Fruit fly (Drosophila melanogaster): Measurements from ENCODE around the gene gry.

Gene gry

dm6 chr3L:3177872-3178271, 21.0 kb upstream of the gry start:
- no peak for TF ChIP-seq usp (GFP tag; optimal IDR thresholded peaks at IDR 0.05)
- no peak for TF ChIP-seq CG8478 (optimal IDR thresholded peaks at IDR 0.05)
- TF ChIP-seq Dll (optimal IDR thresholded peaks at IDR 0.05), result no peak
- no peak for TF ChIP-seq EcR (GFP tag; optimal IDR thresholded peaks at IDR 0.05)
- TF ChIP-seq psq (optimal IDR thresholded peaks at IDR 0.05), result no peak
- no peak for TF ChIP-seq pan (optimal IDR thresholded peaks at IDR 0.05)

- TF ChIP-seq CG8478 (optimal IDR thresholded peaks at IDR 0.05), result no peak
- TF ChIP-seq pan (optimal IDR thresholded peaks at IDR 0.05), result no peak
- no peak for TF ChIP-seq usp (GFP tag; optimal IDR thresholded peaks at IDR 0.05)
- no peak for TF ChIP-seq psq (optimal IDR thresholded peaks at IDR 0.05)
- no peak for TF ChIP-seq EcR (GFP tag; optimal IDR thresholded peaks at IDR 0.05)
- no peak for TF ChIP-seq Dll (optimal IDR thresholded peaks at IDR 0.05)
Measured at dm6 chr3L:3178530-3179096, 20.3 kb upstream of the gry start, which contains the start of the genes MnM and Girdin. TSS of gene MnM (minus strand) at chr3L:3178580. TSS of gene Girdin (plus strand) at chr3L:3178930.

- TF ChIP-seq psq (optimal IDR thresholded peaks at IDR 0.05) (no peak), EcR (GFP tag; optimal IDR thresholded peaks at IDR 0.05) (peak in 1 of 2 experiments; percentile 79), CG8478 (optimal IDR thresholded peaks at IDR 0.05) (no peak), Dll (optimal IDR thresholded peaks at IDR 0.05) (no peak), usp (GFP tag; optimal IDR thresholded peaks at IDR 0.05) (no peak), pan (optimal IDR thresholded peaks at IDR 0.05) (no peak)
Measured at dm6 chr3L:3179474-3179873, 19.4 kb upstream of the gry start.

- TF ChIP-seq psq (optimal IDR thresholded peaks at IDR 0.05), result no peak
- TF ChIP-seq Dll (optimal IDR thresholded peaks at IDR 0.05), result no peak
Measured at dm6 chr3L:3184104-3184503, 14.8 kb upstream of the gry start, which contains the start of gene CG42494. TSS of gene CG42494 (plus strand) at chr3L:3184404.

dm6 chr3L:3186364-3186763, 12.5 kb upstream of the gry start, which contains the start of gene CG32284:
TSS of gene CG32284 (plus strand) at chr3L:3186664.
- TF ChIP-seq Dll (optimal IDR thresholded peaks at IDR 0.05), result no peak
- no peak for TF ChIP-seq usp (GFP tag; optimal IDR thresholded peaks at IDR 0.05)
- TF ChIP-seq CG8478 (optimal IDR thresholded peaks at IDR 0.05), result no peak
- no peak for TF ChIP-seq EcR (GFP tag; optimal IDR thresholded peaks at IDR 0.05)
- TF ChIP-seq pan (optimal IDR thresholded peaks at IDR 0.05), result no peak
- TF ChIP-seq psq (optimal IDR thresholded peaks at IDR 0.05), result no peak

- no peak for TF ChIP-seq Dll (optimal IDR thresholded peaks at IDR 0.05)
- TF ChIP-seq psq (optimal IDR thresholded peaks at IDR 0.05), result no peak
Measured at dm6 chr3L:3187263-3187662, 11.6 kb upstream of the gry start, which contains the start of gene CG14957. TSS of gene CG14957 (plus strand) at chr3L:3187563.

dm6 chr3L:3189647-3190046, 9.2 kb upstream of the gry start, which contains the start of the genes CG42525 and CG14958:
TSS of gene CG42525 (minus strand) at chr3L:3189747.
TSS of gene CG14958 (plus strand) at chr3L:3189978.
- TF ChIP-seq CG8478 (optimal IDR thresholded peaks at IDR 0.05), result no peak

dm6 chr3L:3192333-3192894, 6.5 kb upstream of the gry start, which contains the start of gene CG14965:
TSS of gene CG14965 (minus strand) at chr3L:3192491.
- TF ChIP-seq psq (optimal IDR thresholded peaks at IDR 0.05) (no peak), usp (GFP tag; optimal IDR thresholded peaks at IDR 0.05) (no peak), EcR (GFP tag; optimal IDR thresholded peaks at IDR 0.05) (no peak), pan (optimal IDR thresholded peaks at IDR 0.05) (no peak), Dll (optimal IDR thresholded peaks at IDR 0.05) (no peak), CG8478 (optimal IDR thresholded peaks at IDR 0.05) (no peak)

dm6 chr3L:3192912-3193311, 6.0 kb upstream of the gry start, which contains the start of gene Hsp83:
TSS of gene Hsp83 (plus strand) at chr3L:3192969.
- no peak for TF ChIP-seq pan (optimal IDR thresholded peaks at IDR 0.05)
- TF ChIP-seq psq (optimal IDR thresholded peaks at IDR 0.05), result no peak
- TF ChIP-seq Dll (optimal IDR thresholded peaks at IDR 0.05), result no peak
- TF ChIP-seq EcR (GFP tag; optimal IDR thresholded peaks at IDR 0.05), result no peak
- TF ChIP-seq CG8478 (optimal IDR thresholded peaks at IDR 0.05), result no peak
- no peak for TF ChIP-seq usp (GFP tag; optimal IDR thresholded peaks at IDR 0.05)

dm6 chr3L:3194059-3194458, 4.8 kb upstream of the gry start:
- TF ChIP-seq usp (GFP tag; optimal IDR thresholded peaks at IDR 0.05), result no peak
- no peak for TF ChIP-seq psq (optimal IDR thresholded peaks at IDR 0.05)
- no peak for TF ChIP-seq Dll (optimal IDR thresholded peaks at IDR 0.05)
- TF ChIP-seq pan (optimal IDR thresholded peaks at IDR 0.05), result no peak
- TF ChIP-seq CG8478 (optimal IDR thresholded peaks at IDR 0.05), result no peak
- TF ChIP-seq EcR (GFP tag; optimal IDR thresholded peaks at IDR 0.05), result no peak

- no peak for TF ChIP-seq pan (optimal IDR thresholded peaks at IDR 0.05)
- no peak for TF ChIP-seq psq (optimal IDR thresholded peaks at IDR 0.05)
- no peak for TF ChIP-seq Dll (optimal IDR thresholded peaks at IDR 0.05)
- TF ChIP-seq usp (GFP tag; optimal IDR thresholded peaks at IDR 0.05), result no peak
- TF ChIP-seq EcR (GFP tag; optimal IDR thresholded peaks at IDR 0.05), result no peak
- no peak for TF ChIP-seq CG8478 (optimal IDR thresholded peaks at IDR 0.05)
Measured at dm6 chr3L:3197464-3197863, 1.4 kb upstream of the gry start, which contains the start of gene CG14966. TSS of gene CG14966 (minus strand) at chr3L:3197631.

dm6 chr3L:3203062-3203461, 4.2 kb downstream of the gry start, which contains the start of gene CG32271:
TSS of gene CG32271 (minus strand) at chr3L:3203162.
- TF ChIP-seq EcR (GFP tag; optimal IDR thresholded peaks at IDR 0.05) (no peak), usp (GFP tag; optimal IDR thresholded peaks at IDR 0.05) (no peak), pan (optimal IDR thresholded peaks at IDR 0.05) (no peak), Dll (optimal IDR thresholded peaks at IDR 0.05) (no peak), CG8478 (optimal IDR thresholded peaks at IDR 0.05) (no peak), psq (optimal IDR thresholded peaks at IDR 0.05) (no peak)

dm6 chr3L:3204348-3204747, 5.5 kb downstream of the gry start, which contains the start of gene CG33159:
TSS of gene CG33159 (minus strand) at chr3L:3204448.
- no peak for TF ChIP-seq psq (optimal IDR thresholded peaks at IDR 0.05)
- TF ChIP-seq EcR (GFP tag; optimal IDR thresholded peaks at IDR 0.05), result no peak
- no peak for TF ChIP-seq pan (optimal IDR thresholded peaks at IDR 0.05)

Data from whole organism.